Fruit fly (Drosophila melanogaster): ENCODE results near the gene Rassf.

Gene Rassf

DNA sequence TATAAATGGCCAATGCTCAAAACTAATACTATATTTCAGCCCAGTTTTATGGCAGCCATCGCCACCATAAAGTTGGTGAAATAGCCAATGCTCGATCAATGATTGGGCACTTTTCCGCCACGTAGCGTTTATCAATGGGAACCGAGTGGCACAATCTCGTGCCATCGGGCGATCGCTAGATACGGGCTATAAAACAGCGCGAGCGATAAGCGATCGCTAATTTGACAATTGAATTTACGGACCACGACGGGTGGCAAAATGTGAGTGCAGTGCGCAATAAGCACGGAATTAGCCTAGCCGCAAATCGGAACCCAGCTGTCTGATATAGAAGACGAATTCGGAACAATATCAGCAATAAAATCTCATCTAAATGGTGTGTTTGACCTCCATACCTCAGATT is 22.5 kb upstream of the Rassf start:
- TF ChIP-seq Ets98B (GFP tag; IDR thresholded peaks at IDR 0.05): no peak
- TF ChIP-seq CG15710 (tag; optimal IDR thresholded peaks at IDR 0.05): no peak

DNA sequence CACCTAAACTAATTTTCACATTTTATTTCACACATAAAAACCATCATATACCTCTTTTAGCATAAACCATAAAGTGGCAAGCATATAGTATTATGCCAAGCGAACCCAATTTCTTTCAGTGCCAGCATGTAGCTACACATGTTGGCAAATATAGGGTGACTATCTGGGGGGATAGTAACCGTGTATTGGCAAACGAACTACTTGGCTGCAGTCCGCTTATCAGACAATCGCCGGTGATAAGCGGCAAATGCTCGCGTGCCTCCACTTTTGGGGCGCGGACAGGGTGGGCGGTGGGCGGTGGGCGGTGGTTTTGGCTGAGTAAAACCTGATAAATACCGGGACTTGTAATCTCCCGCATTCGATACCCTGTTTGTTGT is 21.9 kb upstream of the Rassf start:
- TF ChIP-seq CG4496 (GFP tag; IDR thresholded peaks at IDR 0.05) (peak; percentile 27; the same call in 1 of the 3 replicates), CG32121 (GFP tag; IDR thresholded peaks at IDR 0.05) (no peak)

DNA sequence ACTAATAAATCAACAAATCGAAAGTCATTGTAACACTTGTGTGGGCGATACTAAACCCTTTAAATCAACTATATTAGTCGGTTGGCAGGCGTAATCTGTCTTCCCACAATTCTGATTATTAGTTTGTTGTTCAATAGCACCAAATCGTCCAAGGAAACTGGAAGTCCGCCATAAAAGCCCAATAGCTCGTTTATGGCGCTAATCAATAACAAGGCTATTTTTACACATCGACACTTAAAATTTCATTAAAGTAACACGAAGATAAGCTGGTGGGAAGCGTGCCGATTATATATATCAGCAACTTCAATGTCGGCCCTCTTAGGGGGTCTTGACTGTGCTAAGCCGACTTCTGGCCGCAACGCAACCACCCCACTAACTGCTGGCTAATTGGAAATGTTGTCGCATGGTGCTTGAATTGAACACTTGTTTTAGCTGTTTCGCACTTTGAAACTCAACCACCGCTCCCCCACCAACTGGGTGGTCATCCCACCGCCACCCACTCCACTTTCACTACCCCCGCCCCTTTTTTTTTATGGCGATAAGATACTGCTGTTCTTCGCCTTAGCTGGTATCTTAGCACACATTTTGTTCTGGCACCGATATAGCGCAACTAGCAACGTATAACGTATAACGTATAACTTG is 21.4 kb upstream of the Rassf start:
- TF ChIP-seq EcR (GFP tag; optimal IDR thresholded peaks at IDR 0.05) (no peak), rn (GFP tag; IDR thresholded peaks at IDR 0.05) (no peak), CG12605 (GFP tag; IDR thresholded peaks at IDR 0.05) (no peak), CG15710 (tag; optimal IDR thresholded peaks at IDR 0.05) (no peak), CG13204 (GFP tag; optimal IDR thresholded peaks at IDR 0.05) (no peak)

DNA sequence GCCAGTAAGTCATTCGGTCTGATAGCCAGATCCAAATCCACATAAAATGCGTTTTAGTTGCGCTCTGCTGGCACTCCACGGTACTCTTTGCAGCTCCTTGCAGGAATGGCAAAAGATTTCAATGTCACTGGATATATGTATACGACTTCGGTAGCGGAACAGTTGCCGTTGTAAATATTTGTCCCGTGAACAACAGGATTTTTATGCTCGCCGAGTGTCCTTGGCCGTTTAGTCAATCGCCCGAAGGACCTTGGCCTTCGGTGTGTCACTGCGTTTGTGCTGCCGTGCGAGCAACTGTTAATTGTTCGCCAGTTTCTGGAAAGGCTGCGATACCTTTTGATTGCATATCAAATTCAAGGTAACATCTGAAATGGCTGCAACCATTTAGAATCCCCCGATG is 20.7 kb upstream of the Rassf start:
- TF ChIP-seq CG32121 (GFP tag; IDR thresholded peaks at IDR 0.05) (no peak), Ets98B (GFP tag; IDR thresholded peaks at IDR 0.05) (no peak), CG8159 (tag; optimal IDR thresholded peaks at IDR 0.05) (no peak), CG10348 (GFP tag; IDR thresholded peaks at IDR 0.05) (no peak), CG9948 (tag; optimal IDR thresholded peaks at IDR 0.05) (no peak), rn (GFP tag; IDR thresholded peaks at IDR 0.05) (no peak), D1 (tag; optimal IDR thresholded peaks at IDR 0.05) (no peak), Pif1B (GFP tag; optimal IDR thresholded peaks at IDR 0.05) (no peak), gl (tag; optimal IDR thresholded peaks at IDR 0.05) (no peak)

DNA sequence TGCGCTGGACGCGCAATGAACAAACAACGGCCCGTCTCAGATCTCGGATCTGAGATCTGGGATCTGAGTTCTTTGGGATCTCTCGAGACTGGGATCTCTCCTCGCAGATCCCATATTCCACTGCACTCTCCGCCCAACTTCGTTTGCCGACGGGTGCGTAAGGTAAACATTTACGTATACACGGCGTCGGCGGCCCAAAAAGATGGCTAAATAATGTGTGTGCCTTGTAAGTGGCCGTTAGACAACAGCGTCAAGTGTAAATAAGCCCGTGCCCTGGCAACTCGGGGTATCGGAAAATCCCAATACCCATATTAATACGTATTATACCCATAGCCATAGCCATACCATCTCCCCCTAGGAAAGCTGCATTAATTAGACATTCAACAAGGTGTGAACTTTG is 17.0 kb upstream of the Rassf start:
- TF ChIP-seq CG13204 (GFP tag; optimal IDR thresholded peaks at IDR 0.05): no peak
- TF ChIP-seq CG8301 (tag; optimal IDR thresholded peaks at IDR 0.05): no peak
- TF ChIP-seq EcR (GFP tag; optimal IDR thresholded peaks at IDR 0.05): no peak
- TF ChIP-seq CG12605 (GFP tag; IDR thresholded peaks at IDR 0.05): no peak
- TF ChIP-seq gl (tag; optimal IDR thresholded peaks at IDR 0.05): no peak
- no peak for TF ChIP-seq CG15710 (tag; optimal IDR thresholded peaks at IDR 0.05)
- no peak for TF ChIP-seq CG4496 (GFP tag; IDR thresholded peaks at IDR 0.05)
- no peak for TF ChIP-seq CG10348 (GFP tag; IDR thresholded peaks at IDR 0.05)
- no peak for TF ChIP-seq rn (GFP tag; IDR thresholded peaks at IDR 0.05)
- TF ChIP-seq D1 (tag; optimal IDR thresholded peaks at IDR 0.05): no peak
- TF ChIP-seq CG17806 (tag; optimal IDR thresholded peaks at IDR 0.05): no peak
- no peak for TF ChIP-seq CG8159 (tag; optimal IDR thresholded peaks at IDR 0.05)
- TF ChIP-seq CG34367 (tag; optimal IDR thresholded peaks at IDR 0.05): no peak
- no peak for TF ChIP-seq fd96Ca (GFP tag; IDR thresholded peaks at IDR 0.05)
- TF ChIP-seq Ets98B (GFP tag; IDR thresholded peaks at IDR 0.05): no peak

DNA sequence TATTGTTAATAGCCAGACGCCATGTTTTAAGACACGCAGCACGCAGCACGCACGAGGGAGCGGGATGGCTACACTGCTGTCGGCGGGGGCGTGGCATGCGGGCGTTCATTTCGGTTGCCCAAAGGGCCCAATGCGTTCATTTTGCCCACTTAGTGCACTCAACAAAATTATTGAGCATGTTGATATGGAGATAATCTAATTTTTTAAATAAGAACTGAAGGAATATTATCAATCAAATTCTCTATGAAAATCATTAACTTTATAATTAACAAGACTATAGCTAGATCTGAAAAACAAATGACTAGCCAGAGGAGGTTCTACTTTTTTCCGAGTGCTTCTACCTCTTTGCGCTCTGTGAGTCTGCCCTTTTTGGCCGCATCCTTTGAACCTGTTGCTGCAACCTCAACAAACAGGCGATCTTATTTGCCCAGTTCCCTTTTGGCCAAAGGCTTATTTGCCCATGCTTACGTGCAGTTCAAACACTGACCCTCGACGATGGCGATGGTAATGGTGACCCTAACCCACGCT is 15.6 kb upstream of the Rassf start:
- peak; percentile 2 for TF ChIP-seq Snoo (tag; optimal IDR thresholded peaks at IDR 0.05)
- no peak for TF ChIP-seq CG4496 (GFP tag; IDR thresholded peaks at IDR 0.05)

DNA sequence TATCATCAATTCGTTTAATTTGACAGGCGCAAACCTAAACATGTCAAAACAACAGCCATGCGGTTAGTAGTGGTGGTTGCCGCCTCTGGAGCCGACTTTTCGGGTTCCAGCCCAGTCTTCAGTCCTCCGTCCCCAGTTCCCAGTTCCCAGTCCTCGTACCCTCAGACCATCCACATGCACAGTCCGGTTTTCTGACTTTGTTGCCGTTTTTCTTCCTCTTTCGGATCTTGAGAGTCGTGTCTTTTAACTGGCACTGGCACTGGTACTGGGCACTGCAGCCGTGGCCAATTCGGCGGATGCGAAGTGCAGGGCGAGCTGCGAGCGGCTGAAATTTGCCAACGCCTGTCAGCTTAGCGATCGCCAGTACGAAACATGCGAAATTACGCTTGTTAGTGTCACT is 14.6 kb upstream of the Rassf start:
- TF ChIP-seq fd96Ca (GFP tag; IDR thresholded peaks at IDR 0.05) (no peak), CG15710 (tag; optimal IDR thresholded peaks at IDR 0.05) (no peak), CG13204 (GFP tag; optimal IDR thresholded peaks at IDR 0.05) (no peak), CG14655 (GFP tag; optimal IDR thresholded peaks at IDR 0.05) (no peak)

DNA sequence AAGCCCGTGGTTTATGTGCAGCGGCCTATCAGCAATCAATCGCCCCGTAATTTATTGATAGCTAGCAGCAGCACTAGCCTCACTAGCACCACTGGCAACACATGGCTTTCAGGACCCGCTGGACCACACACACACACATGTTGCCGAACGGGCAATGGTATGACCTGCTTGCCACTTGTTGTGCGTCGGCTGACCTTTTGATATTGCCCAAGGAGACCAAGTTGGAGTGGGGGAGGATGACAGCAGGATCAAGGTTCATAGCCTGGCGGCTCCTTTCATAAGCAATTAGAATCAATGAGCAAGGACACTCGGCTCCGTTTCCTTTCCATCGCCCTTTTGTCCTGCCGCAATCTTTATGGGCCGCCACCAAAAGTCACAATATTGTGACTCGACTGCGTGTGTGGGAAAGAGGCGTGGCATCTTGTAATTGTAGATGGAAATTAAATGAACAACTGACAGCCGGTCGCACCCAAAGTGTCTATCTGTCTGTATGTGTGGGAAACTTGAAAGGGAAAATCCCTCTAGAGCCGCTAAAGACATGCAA is 13.7 kb upstream of the Rassf start:
- TF ChIP-seq CG17806 (tag; optimal IDR thresholded peaks at IDR 0.05): no peak
- TF ChIP-seq Pif1B (GFP tag; optimal IDR thresholded peaks at IDR 0.05): no peak
- no peak for TF ChIP-seq CG4496 (GFP tag; IDR thresholded peaks at IDR 0.05)
- TF ChIP-seq gl (tag; optimal IDR thresholded peaks at IDR 0.05): no peak
- no peak for TF ChIP-seq fd96Ca (GFP tag; IDR thresholded peaks at IDR 0.05)
- no peak for TF ChIP-seq CG14655 (GFP tag; optimal IDR thresholded peaks at IDR 0.05)
- no peak for TF ChIP-seq CG15710 (tag; optimal IDR thresholded peaks at IDR 0.05)
- no peak for TF ChIP-seq CG10348 (GFP tag; IDR thresholded peaks at IDR 0.05)
- no peak for TF ChIP-seq CG32121 (GFP tag; IDR thresholded peaks at IDR 0.05)
- TF ChIP-seq Ets98B (GFP tag; IDR thresholded peaks at IDR 0.05): no peak
- TF ChIP-seq Pif1A (GFP tag; optimal IDR thresholded peaks at IDR 0.05): no peak
- TF ChIP-seq D1 (tag; optimal IDR thresholded peaks at IDR 0.05): no peak
- no peak for TF ChIP-seq CG13204 (GFP tag; optimal IDR thresholded peaks at IDR 0.05)
- no peak for TF ChIP-seq EcR (GFP tag; optimal IDR thresholded peaks at IDR 0.05)
- no peak for TF ChIP-seq rn (GFP tag; IDR thresholded peaks at IDR 0.05)
- no peak for TF ChIP-seq CG34367 (tag; optimal IDR thresholded peaks at IDR 0.05)
- TF ChIP-seq CG8159 (tag; optimal IDR thresholded peaks at IDR 0.05): no peak
- TF ChIP-seq Snoo (tag; optimal IDR thresholded peaks at IDR 0.05): no peak
- no peak for TF ChIP-seq CG12605 (GFP tag; IDR thresholded peaks at IDR 0.05)

All from whole organism, pupa.